Fruit fly (Drosophila melanogaster): Measurements from ENCODE around the gene CG42395.

CG42395 gene

dm6 chrX:9578696-9579509, 2.9 kb upstream of the CG42395 start:
- peak; percentile 100 for TF ChIP-seq rgr (GFP tag; optimal IDR thresholded peaks at IDR 0.05)
- TF ChIP-seq CG32264 (GFP tag; optimal IDR thresholded peaks at IDR 0.05): peak; percentile 99
- TF ChIP-seq sage (GFP tag; optimal IDR thresholded peaks at IDR 0.05): peak; percentile 96
- no peak for TF ChIP-seq Myc (optimal IDR thresholded peaks at IDR 0.05)
- peak; percentile 98 for TF ChIP-seq CrebA (GFP tag; optimal IDR thresholded peaks at IDR 0.05; ENCODE audit: borderline replicate concordance)
- TF ChIP-seq Rel (GFP tag; optimal IDR thresholded peaks at IDR 0.05): peak; percentile 93
- TF ChIP-seq Rel (tag; optimal IDR thresholded peaks at IDR 0.05): peak; percentile 94
- peak; percentile 99 for TF ChIP-seq Hnf4 (GFP tag; optimal IDR thresholded peaks at IDR 0.05)
- TF ChIP-seq psq (GFP tag; optimal IDR thresholded peaks at IDR 0.05): peak; percentile 100
- TF ChIP-seq Dfd (GFP tag; optimal IDR thresholded peaks at IDR 0.05): no peak
- peak; percentile 95 for TF ChIP-seq Mio (GFP tag; optimal IDR thresholded peaks at IDR 0.05)
- peak; percentile 100 for TF ChIP-seq h (GFP tag; optimal IDR thresholded peaks at IDR 0.05)
- peak; percentile 99 for TF ChIP-seq dmrt93B (GFP tag; optimal IDR thresholded peaks at IDR 0.05)
- TF ChIP-seq foxo (GFP tag; optimal IDR thresholded peaks at IDR 0.05): peak; percentile 98 to 100
- TF ChIP-seq tai (GFP tag; optimal IDR thresholded peaks at IDR 0.05): peak; percentile 99
- peak; percentile 99 for TF ChIP-seq Sp1 (GFP tag; optimal IDR thresholded peaks at IDR 0.05)
- TF ChIP-seq CG9705 (GFP tag; optimal IDR thresholded peaks at IDR 0.05): peak; percentile 97
- peak; percentile 97 for TF ChIP-seq brk (GFP tag; optimal IDR thresholded peaks at IDR 0.05)
- no peak for TF ChIP-seq N (GFP tag; optimal IDR thresholded peaks at IDR 0.05)
- peak; percentile 100 for TF ChIP-seq br (GFP tag; optimal IDR thresholded peaks at IDR 0.05)
- TF ChIP-seq GATAd (GFP tag; optimal IDR thresholded peaks at IDR 0.05): peak; percentile 99
- TF ChIP-seq fru (GFP tag; optimal IDR thresholded peaks at IDR 0.05): peak; percentile 100
- peak; percentile 97 for TF ChIP-seq sv (GFP tag; optimal IDR thresholded peaks at IDR 0.05)
- peak; percentile 99 for TF ChIP-seq Hr83 (GFP tag; optimal IDR thresholded peaks at IDR 0.05; ENCODE audit: poor library complexity, severe bottlenecking)
- TF ChIP-seq ey (GFP tag; optimal IDR thresholded peaks at IDR 0.05): peak; percentile 100
- no peak for TF ChIP-seq lola (GFP tag; optimal IDR thresholded peaks at IDR 0.05)
- no peak for TF ChIP-seq usp (GFP tag; optimal IDR thresholded peaks at IDR 0.05)
- peak; percentile 99 for TF ChIP-seq Jra (GFP tag; optimal IDR thresholded peaks at IDR 0.05)
- no peak for TF ChIP-seq Abd-B (GFP tag; optimal IDR thresholded peaks at IDR 0.05)
- TF ChIP-seq Dif (GFP tag; optimal IDR thresholded peaks at IDR 0.05; ENCODE audit: partially characterized antibody): no peak
- TF ChIP-seq HLH106 (tag; optimal IDR thresholded peaks at IDR 0.05): peak; percentile 100
- peak; percentile 96 for TF ChIP-seq dsf (GFP tag; optimal IDR thresholded peaks at IDR 0.05; ENCODE audit: borderline replicate concordance)
- no peak for TF ChIP-seq dl (GFP tag; optimal IDR thresholded peaks at IDR 0.05; ENCODE audit: insufficient read depth in 1 of 2, partially characterized antibody in 2 of 2)
- TF ChIP-seq Vsx2 (GFP tag; optimal IDR thresholded peaks at IDR 0.05; ENCODE audit: partially characterized antibody): no peak
- no peak for TF ChIP-seq Hr78 (GFP tag; optimal IDR thresholded peaks at IDR 0.05)
- peak; percentile 99 for TF ChIP-seq woc (GFP tag; optimal IDR thresholded peaks at IDR 0.05)
- TF ChIP-seq pan (optimal IDR thresholded peaks at IDR 0.05): no peak
- peak; percentile 88 for TF ChIP-seq jim (GFP tag; optimal IDR thresholded peaks at IDR 0.05)
- peak; percentile 100 for TF ChIP-seq OdsH (GFP tag; optimal IDR thresholded peaks at IDR 0.05)

- no peak for TF ChIP-seq dmrt93B (GFP tag; optimal IDR thresholded peaks at IDR 0.05)
- no peak for TF ChIP-seq Abd-B (GFP tag; optimal IDR thresholded peaks at IDR 0.05)
- no peak for TF ChIP-seq fru (GFP tag; optimal IDR thresholded peaks at IDR 0.05)
- no peak for TF ChIP-seq Hr78 (GFP tag; optimal IDR thresholded peaks at IDR 0.05)
- no peak for TF ChIP-seq psq (GFP tag; optimal IDR thresholded peaks at IDR 0.05)
- peak; percentile 10 for TF ChIP-seq Hr83 (GFP tag; optimal IDR thresholded peaks at IDR 0.05; ENCODE audit: poor library complexity, severe bottlenecking)
- TF ChIP-seq OdsH (GFP tag; optimal IDR thresholded peaks at IDR 0.05): no peak
These were observed 2.0 kb upstream of the CG42395 start for dm6 chrX:9578014-9578413.

Measured in whole organism, wandering third instar larva.